Worm (Caenorhabditis elegans) whole organism, L4 larva: ENCODE data around the gene nex-2.

Experiments used
- R02D3.7 ChIP-seq: fragments of 150-350 bp; sonication (generic microtip); optimal IDR thresholded peaks from 3 replicates; lab custom pipeline; 2014; ENCODE audit warnings: missing biosample characterization, missing genetic modification characterization
- Y75B8A.6 ChIP-seq: fragments of 200-800 bp; sonication (Bioruptor generic); IDR thresholded peaks from 2 replicates; pipeline ENCODE4 v1.3.6; 2022; ENCODE audit warnings: missing genetic modification reagents, missing genetic modification characterization, missing compliant biosample characterization
- aly-2 ChIP-seq: sonication (generic microtip); optimal IDR thresholded peaks from 2 replicates; lab custom pipeline; 2018; ENCODE audit warnings: missing biosample characterization, missing genetic modification characterization
- egl-27 ChIP-seq: sonication (generic microtip); optimal IDR thresholded peaks from 3 replicates; lab custom pipeline; 2017; ENCODE audit warnings: missing biosample characterization, missing genetic modification reagents, missing genetic modification characterization
- lsy-2 ChIP-seq, 2 experiments: fragments of 150-350 bp in 1 of 2; sonication (generic microtip) in 1 of 2; optimal IDR thresholded peaks; 2 replicates each; lab custom pipeline; 2014 to 2017; ENCODE audit warnings: missing biosample characterization in 2 of 2, missing genetic modification characterization in 2 of 2
- set-16 ChIP-seq: fragments of 200-800 bp; sonication (Bioruptor generic); IDR thresholded peaks from 2 replicates; pipeline ENCODE4 v1.3.6; 2022; ENCODE audit warnings: missing genetic modification reagents, missing genetic modification characterization, missing compliant biosample characterization
- zip-11 ChIP-seq: fragments of 200-800 bp; sonication (Bioruptor generic); IDR thresholded peaks from 2 replicates; pipeline ENCODE4 v1.3.6; 2022; ENCODE audit warnings: missing genetic modification characterization, missing compliant biosample characterization
- ztf-11 ChIP-seq: fragments of 150-350 bp; optimal IDR thresholded peaks from 2 replicates; lab custom pipeline; 2014; ENCODE audit warnings: missing biosample characterization, missing genetic modification characterization

DNA sequence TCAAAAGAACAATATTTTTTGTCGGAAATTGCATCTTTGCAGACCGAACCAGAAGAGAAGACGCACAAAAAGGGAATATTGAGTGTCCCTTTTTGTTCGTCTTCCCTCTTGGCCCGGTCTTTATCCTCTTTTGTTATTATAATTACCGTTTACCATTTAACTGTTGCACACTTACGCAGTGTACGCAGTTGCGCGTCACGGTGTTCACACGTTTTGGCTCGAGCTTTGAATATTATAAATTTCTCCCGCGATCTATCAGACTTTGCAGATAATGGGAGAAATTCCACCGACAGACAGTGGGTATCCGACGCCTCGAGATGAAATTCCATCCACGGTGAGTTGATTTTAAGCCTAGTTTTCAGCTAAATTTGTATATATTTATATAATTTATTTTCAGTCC is 9.4 kb downstream of the nex-2 start, which contains the start of gene sas-7:
- TF ChIP-seq ztf-11 (tag; lab: Kevin White, UChicago) (no peak), zip-11 (GFP tag; lab: Robert Waterston, UW) (no peak), set-16 (GFP tag; lab: Robert Waterston, UW) (no peak), R02D3.7 (no peak), aly-2 (no peak), lsy-2 (tag; optimal IDR thresholded peaks at IDR 0.05; lab: Kevin White, UChicago) (no peak), Y75B8A.6 (GFP tag; lab: Robert Waterston, UW) (no peak), egl-27 (tag; lab: Kevin White, UChicago) (no peak)
